Fruit fly (Drosophila melanogaster) whole organism, adult: ENCODE measurements around the gene CG32547.
A peak's percentile ranks its signal among the peaks of the same experiment; 100 is the strongest.

Source experiments
- CG11617 ChIP-seq: fragments of 200-800 bp; sonication (Bioruptor generic); optimal IDR thresholded peaks from 2 replicates; lab custom pipeline; 2017; ENCODE audit warnings: mild to moderate bottlenecking, missing biosample characterization, missing genetic modification reagents, missing genetic modification characterization
- CG12768 ChIP-seq: fragments of 200-800 bp; sonication (Bioruptor generic); optimal IDR thresholded peaks from 2 replicates; lab custom pipeline; 2017; ENCODE audit warnings: missing biosample characterization, missing genetic modification characterization, mild to moderate bottlenecking, moderate library complexity, missing genetic modification reagents
- CG14711 ChIP-seq: fragments of 200-800 bp; sonication (Bioruptor generic); optimal IDR thresholded peaks from 2 replicates; lab custom pipeline; 2018; ENCODE audit warnings: missing biosample characterization, mild to moderate bottlenecking, missing genetic modification characterization, moderate library complexity
- CG1620 ChIP-seq: fragments of 200-800 bp; sonication (Bioruptor generic); optimal IDR thresholded peaks from 2 replicates; lab custom pipeline; 2016; ENCODE audit warnings: missing biosample characterization, missing genetic modification characterization
- CG33017 ChIP-seq: fragments of 200-800 bp; sonication (Bioruptor generic); optimal IDR thresholded peaks from 2 replicates; lab custom pipeline; 2018; ENCODE audit warnings: missing biosample characterization, mild to moderate bottlenecking, missing genetic modification characterization, moderate library complexity
- CG5204 ChIP-seq: fragments of 200-800 bp; sonication (Bioruptor generic); optimal IDR thresholded peaks from 2 replicates; lab custom pipeline; 2016; ENCODE audit warnings: missing biosample characterization, missing genetic modification characterization
- CG7045 ChIP-seq: fragments of 200-800 bp; sonication (Bioruptor generic); optimal IDR thresholded peaks from 2 replicates; lab custom pipeline; 2017; ENCODE audit warnings: missing biosample characterization, mild to moderate bottlenecking, missing genetic modification characterization
- CG7101 ChIP-seq: fragments of 200-800 bp; sonication (Bioruptor generic); optimal IDR thresholded peaks from 2 replicates; lab custom pipeline; 2018; ENCODE audit warnings: missing biosample characterization, mild to moderate bottlenecking, missing genetic modification characterization, moderate library complexity
- Clk ChIP-seq: fragments of 200-800 bp; sonication (Bioruptor generic); optimal IDR thresholded peaks from 2 replicates; lab custom pipeline; 2017; ENCODE audit warnings: missing biosample characterization, missing genetic modification characterization
- Crg-1 ChIP-seq: fragments of 200-800 bp; sonication (Bioruptor generic); optimal IDR thresholded peaks from 2 replicates; lab custom pipeline; 2016; ENCODE audit warnings: missing biosample characterization, missing genetic modification characterization
- Hr96 ChIP-seq: fragments of 200-800 bp; sonication (Bioruptor generic); optimal IDR thresholded peaks from 2 replicates; lab custom pipeline; 2016; ENCODE audit warnings: missing biosample characterization, missing genetic modification characterization
- Mnt ChIP-seq: fragments of 200-800 bp; sonication (Bioruptor generic); optimal IDR thresholded peaks from 2 replicates; lab custom pipeline; 2016; ENCODE audit warnings: missing biosample characterization, mild to moderate bottlenecking, missing genetic modification characterization
- bab1 ChIP-seq: fragments of 200-800 bp; sonication (Bioruptor generic); optimal IDR thresholded peaks from 3 replicates; lab custom pipeline; 2019; ENCODE audit warnings: missing biosample characterization, mild to moderate bottlenecking, missing genetic modification characterization, moderate library complexity
- cic ChIP-seq: fragments of 200-800 bp; sonication (Bioruptor generic); optimal IDR thresholded peaks from 2 replicates; lab custom pipeline; 2017; ENCODE audit warnings: missing biosample characterization, mild to moderate bottlenecking, missing genetic modification characterization, moderate library complexity
- cnc ChIP-seq, 2 experiments: fragments of >200 bp; optimal IDR thresholded peaks; 2 replicates each; lab custom pipeline; 2017
- kay ChIP-seq: fragments of 200-800 bp; sonication (Bioruptor generic); peaks from one replicate; lab custom pipeline; 2016; ENCODE audit warnings: missing biosample characterization, missing genetic modification characterization, borderline replicate concordance
- ovo ChIP-seq: fragments of 200-800 bp; sonication (Bioruptor generic); optimal IDR thresholded peaks from 2 replicates; lab custom pipeline; 2016; ENCODE audit warnings: missing biosample characterization, missing genetic modification characterization
- pad ChIP-seq: fragments of 200-800 bp; sonication (Bioruptor generic); optimal IDR thresholded peaks from 3 replicates; lab custom pipeline; 2017; ENCODE audit warnings: missing biosample characterization, missing genetic modification characterization, mild to moderate bottlenecking, moderate library complexity, missing genetic modification reagents
- tj ChIP-seq: fragments of 200-800 bp; sonication (Bioruptor generic); optimal IDR thresholded peaks from 3 replicates; lab custom pipeline; 2017; ENCODE audit warnings: missing biosample characterization, mild to moderate bottlenecking, missing genetic modification characterization, moderate library complexity
- toe ChIP-seq: fragments of 200-800 bp; sonication (Bioruptor generic); optimal IDR thresholded peaks from 2 replicates; lab custom pipeline; 2016; ENCODE audit warnings: missing biosample characterization, missing genetic modification characterization

The CG32547 gene

dm6 chrX:18479307-18480134 lies at the start of gene CG32547:
Gene CG32547 (minus strand): TSS chrX:18479487.
- no peak for TF ChIP-seq tj (GFP tag; lab: Kevin White, UChicago)
- peak; percentile 57 for TF ChIP-seq bab1 (GFP tag; lab: Kevin White, UChicago)
- TF ChIP-seq CG12768 = no peak
- TF ChIP-seq pad (GFP tag; lab: Kevin White, UChicago) = peak; percentile 15
- peak; percentile 0 for TF ChIP-seq CG7101
- TF ChIP-seq CG14711 (tag; lab: Kevin White, UChicago) = peak; percentile 29
- no peak for TF ChIP-seq CG5204 (GFP tag; lab: Kevin White, UChicago)
- TF ChIP-seq CG1620 (GFP tag; lab: Kevin White, UChicago) = no peak
- TF ChIP-seq kay = no peak
- TF ChIP-seq Clk = no peak
- no peak for TF ChIP-seq Hr96 (GFP tag; lab: Kevin White, UChicago)
- TF ChIP-seq ovo (GFP tag; lab: Kevin White, UChicago) = no peak
- no peak for TF ChIP-seq toe (GFP tag; lab: Kevin White, UChicago)
- TF ChIP-seq cnc (optimal IDR thresholded peaks at IDR 0.05; lab: Kevin White, UChicago) = no peak
- TF ChIP-seq Mnt = no peak
- TF ChIP-seq CG33017 (tag; lab: Kevin White, UChicago) = no peak
- no peak for TF ChIP-seq CG11617 (GFP tag; lab: Kevin White, UChicago)
- TF ChIP-seq Crg-1 (GFP tag; lab: Kevin White, UChicago) = no peak
- TF ChIP-seq CG7045 (GFP tag; lab: Kevin White, UChicago) = no peak
- no peak for TF ChIP-seq cic (GFP tag; lab: Kevin White, UChicago)

- TF ChIP-seq CG7101 = no peak
- TF ChIP-seq CG1620 (GFP tag; lab: Kevin White, UChicago) = no peak
Observed at dm6 chrX:18528166-18528733, 49.0 kb upstream of the CG32547 start, which contains the start of the genes CG15042 and CG15047. Gene CG15042 (minus strand): TSS chrX:18528266. Gene CG15047 (plus strand): TSS chrX:18528683.

- TF ChIP-seq CG14711 (tag; lab: Kevin White, UChicago) = no peak
- TF ChIP-seq cic (GFP tag; lab: Kevin White, UChicago) = peak; percentile 87
- peak; percentile 31 for TF ChIP-seq Mnt
Observed at dm6 chrX:18524594-18525266, 45.4 kb upstream of the CG32547 start.

- TF ChIP-seq CG14711 (tag; lab: Kevin White, UChicago) (no peak), Hr96 (GFP tag; lab: Kevin White, UChicago) (no peak), CG5204 (GFP tag; lab: Kevin White, UChicago) (no peak), cic (GFP tag; lab: Kevin White, UChicago) (no peak), tj (GFP tag; lab: Kevin White, UChicago) (no peak), cnc (optimal IDR thresholded peaks at IDR 0.05; lab: Kevin White, UChicago) (no peak), pad (GFP tag; lab: Kevin White, UChicago) (no peak), ovo (GFP tag; lab: Kevin White, UChicago) (no peak), bab1 (GFP tag; lab: Kevin White, UChicago) (no peak), toe (GFP tag; lab: Kevin White, UChicago) (no peak), CG7045 (GFP tag; lab: Kevin White, UChicago) (no peak), CG11617 (GFP tag; lab: Kevin White, UChicago) (no peak)
Observed at dm6 chrX:18523146-18523812, 44.0 kb upstream of the CG32547 start.

- no peak for TF ChIP-seq Hr96 (GFP tag; lab: Kevin White, UChicago)
- TF ChIP-seq cic (GFP tag; lab: Kevin White, UChicago) = no peak
- no peak for TF ChIP-seq CG7045 (GFP tag; lab: Kevin White, UChicago)
- no peak for TF ChIP-seq CG11617 (GFP tag; lab: Kevin White, UChicago)
- TF ChIP-seq Crg-1 (GFP tag; lab: Kevin White, UChicago) = no peak
- TF ChIP-seq ovo (GFP tag; lab: Kevin White, UChicago) = no peak
- no peak for TF ChIP-seq kay
- TF ChIP-seq tj (GFP tag; lab: Kevin White, UChicago) = no peak
- no peak for TF ChIP-seq CG14711 (tag; lab: Kevin White, UChicago)
- no peak for TF ChIP-seq CG7101
- no peak for TF ChIP-seq Mnt
- TF ChIP-seq bab1 (GFP tag; lab: Kevin White, UChicago) = no peak
Observed at dm6 chrX:18522395-18523104, 43.3 kb upstream of the CG32547 start, which contains the start of gene CG6481. Gene CG6481 (minus strand): TSS chrX:18522445.
